Fruit fly (Drosophila melanogaster) whole organism, embryonic: ENCODE measurements around the gene Mec2.
A peak's percentile ranks its signal among the peaks of the same experiment; 100 is the strongest.

Source experiments
- Bdp1 ChIP-seq: fragments of 200-800 bp; sonication (Bioruptor generic); optimal IDR thresholded peaks from 3 replicates; lab custom pipeline; 2016; ENCODE audit warnings: missing biosample characterization, missing genetic modification characterization
- Bteb2 ChIP-seq: fragments of 200-800 bp; sonication (Bioruptor generic); optimal IDR thresholded peaks from 2 replicates; lab custom pipeline; 2016; ENCODE audit warnings: missing biosample characterization, missing genetic modification characterization
- CG1024 ChIP-seq: fragments of 200-800 bp; sonication (Bioruptor generic); IDR thresholded peaks from 2 replicates; pipeline ENCODE4 v1.3.6; 2022; ENCODE audit warnings: missing biosample characterization, missing genetic modification characterization
- CG12219 ChIP-seq: fragments of 200-800 bp; sonication (Bioruptor generic); optimal IDR thresholded peaks from 3 replicates; lab custom pipeline; 2018; ENCODE audit warnings: missing biosample characterization, mild to moderate bottlenecking, missing genetic modification characterization
- CG12299 ChIP-seq: fragments of 200-800 bp; sonication (Bioruptor generic); optimal IDR thresholded peaks from 2 replicates; lab custom pipeline; 2018; ENCODE audit warnings: missing biosample characterization, mild to moderate bottlenecking, missing genetic modification characterization
- CG13287 ChIP-seq: fragments of 200-800 bp; sonication (Bioruptor generic); IDR thresholded peaks from 2 replicates; pipeline ENCODE4 v1.3.6; 2022; ENCODE audit warnings: missing biosample characterization, missing genetic modification characterization; ENCODE audit not compliant: partially characterized antibody
- CG14050 ChIP-seq: fragments of 200-800 bp; sonication (Bioruptor generic); IDR thresholded peaks from 3 replicates; pipeline ENCODE4 v1.3.6; 2022; ENCODE audit warnings: missing biosample characterization, missing genetic modification characterization
- CG14667 ChIP-seq: fragments of 200-800 bp; sonication (Bioruptor generic); IDR thresholded peaks from 2 replicates; pipeline ENCODE4 v1.3.6; 2022; ENCODE audit warnings: missing biosample characterization, missing genetic modification characterization
- CG14710 ChIP-seq: fragments of 200-800 bp; sonication (Bioruptor generic); optimal IDR thresholded peaks from 3 replicates; lab custom pipeline; 2019; ENCODE audit warnings: missing biosample characterization, mild to moderate bottlenecking, missing genetic modification characterization, moderate library complexity
- CG15479 ChIP-seq: fragments of 200-800 bp; sonication (Bioruptor generic); optimal IDR thresholded peaks from 3 replicates; lab custom pipeline; 2019; ENCODE audit warnings: missing biosample characterization, mild to moderate bottlenecking, missing genetic modification characterization, moderate library complexity
- CG15601 ChIP-seq: fragments of 200-800 bp; sonication (Bioruptor generic); optimal IDR thresholded peaks from 3 replicates; lab custom pipeline; 2019; ENCODE audit warnings: missing biosample characterization, mild to moderate bottlenecking, missing genetic modification characterization, moderate library complexity
- CG17568 ChIP-seq: fragments of 200-800 bp; sonication (Bioruptor generic); optimal IDR thresholded peaks from 2 replicates; lab custom pipeline; 2018; ENCODE audit warnings: missing biosample characterization, mild to moderate bottlenecking, missing genetic modification characterization, moderate library complexity
- CG18262 ChIP-seq: fragments of 200-800 bp; optimal IDR thresholded peaks from 3 replicates; lab custom pipeline; 2019; ENCODE audit warnings: missing biosample characterization, mild to moderate bottlenecking, missing genetic modification characterization, moderate library complexity
- CG18599 ChIP-seq: fragments of 200-800 bp; sonication (Bioruptor generic); optimal IDR thresholded peaks from 3 replicates; lab custom pipeline; 2017; ENCODE audit warnings: missing biosample characterization, missing genetic modification characterization, mild to moderate bottlenecking, moderate library complexity, missing genetic modification reagents
- CG3281 ChIP-seq: fragments of 200-800 bp; sonication (Bioruptor generic); optimal IDR thresholded peaks from 3 replicates; lab custom pipeline; 2017; ENCODE audit warnings: missing biosample characterization, mild to moderate bottlenecking, missing genetic modification characterization
- CG33213 ChIP-seq: fragments of 200-800 bp; sonication (Bioruptor generic); optimal IDR thresholded peaks from 3 replicates; lab custom pipeline; 2016; ENCODE audit warnings: missing biosample characterization, missing genetic modification characterization
- CG34376 ChIP-seq: fragments of 200-800 bp; sonication (Bioruptor generic); optimal IDR thresholded peaks from 2 replicates; lab custom pipeline; 2018; ENCODE audit warnings: missing biosample characterization, mild to moderate bottlenecking, missing genetic modification characterization
- CG4360 ChIP-seq: fragments of 200-800 bp; sonication (Bioruptor generic); IDR thresholded peaks from 2 replicates; pipeline ENCODE4 v1.3.6; 2022; ENCODE audit warnings: missing biosample characterization, missing genetic modification characterization
- CG6254 ChIP-seq: fragments of 200-800 bp; sonication (Bioruptor generic); optimal IDR thresholded peaks from 3 replicates; lab custom pipeline; 2017; ENCODE audit warnings: mild to moderate bottlenecking, missing biosample characterization, missing genetic modification reagents, missing genetic modification characterization
- CG9817 ChIP-seq: fragments of 200-800 bp; sonication (Bioruptor generic); optimal IDR thresholded peaks from 2 replicates; lab custom pipeline; 2018; ENCODE audit warnings: missing biosample characterization, mild to moderate bottlenecking, missing genetic modification characterization, moderate library complexity
- CTCF ChIP-seq: fragments of 200-800 bp; sonication (Bioruptor generic); optimal IDR thresholded peaks from 2 replicates; lab custom pipeline; 2017; ENCODE audit warnings: missing biosample characterization, mild to moderate bottlenecking, missing genetic modification characterization, moderate library complexity
- Dip3 ChIP-seq: fragments of 200-800 bp; sonication (Bioruptor generic); optimal IDR thresholded peaks from 3 replicates; lab custom pipeline; 2016; ENCODE audit warnings: missing biosample characterization, missing genetic modification characterization
- Drgx ChIP-seq: fragments of 200-800 bp; sonication (Bioruptor generic); IDR thresholded peaks from 2 replicates; pipeline ENCODE4 v1.3.6; 2022; ENCODE audit warnings: missing biosample characterization, missing genetic modification characterization
- ERR ChIP-seq: fragments of 200-800 bp; sonication (Bioruptor generic); optimal IDR thresholded peaks from 2 replicates; lab custom pipeline; 2016; ENCODE audit warnings: missing biosample characterization, missing genetic modification characterization
- HHEX ChIP-seq: fragments of 200-800 bp; sonication (Bioruptor generic); optimal IDR thresholded peaks from 3 replicates; lab custom pipeline; 2017; ENCODE audit warnings: missing biosample characterization, mild to moderate bottlenecking, missing genetic modification characterization, missing genetic modification reagents
- Hey ChIP-seq: fragments of 200-800 bp; sonication (Bioruptor generic); optimal IDR thresholded peaks from 3 replicates; lab custom pipeline; 2018; ENCODE audit warnings: missing biosample characterization, mild to moderate bottlenecking, missing genetic modification characterization
- Hr39 ChIP-seq: fragments of >200 bp; optimal IDR thresholded peaks from 2 replicates; lab custom pipeline; 2017
- Hr78 ChIP-seq, 2 experiments: fragments of 200-800 bp in 1 of 2; fragments of >200 bp in 1 of 2; sonication (Bioruptor generic) in 1 of 2; optimal IDR thresholded peaks; 2 replicates each; lab custom pipeline; 2017 to 2019; ENCODE audit warnings: missing biosample characterization in 2 of 2, missing genetic modification characterization in 2 of 2, mild to moderate bottlenecking in 1 of 2, moderate library complexity in 1 of 2
- Opbp ChIP-seq: fragments of 200-800 bp; sonication (Bioruptor generic); IDR thresholded peaks from 3 replicates; pipeline ENCODE4 v1.3.6; 2022; ENCODE audit warnings: missing biosample characterization, missing genetic modification characterization; ENCODE audit not compliant: partially characterized antibody
- Six4 ChIP-seq: fragments of 200-800 bp; sonication (Bioruptor generic); optimal IDR thresholded peaks from 2 replicates; lab custom pipeline; 2016; ENCODE audit warnings: missing biosample characterization, missing genetic modification characterization
- Xrp1 ChIP-seq: fragments of 200-800 bp; sonication (Bioruptor generic); IDR thresholded peaks from 2 replicates; pipeline ENCODE4 v1.3.6; 2022; ENCODE audit warnings: missing biosample characterization, missing genetic modification characterization
- ash1 ChIP-seq: fragments of 200-800 bp; sonication (Bioruptor generic); optimal IDR thresholded peaks from 2 replicates; lab custom pipeline; 2018; ENCODE audit warnings: missing biosample characterization, mild to moderate bottlenecking, missing genetic modification characterization
- bab2 ChIP-seq: fragments of 200-800 bp; sonication (Bioruptor generic); optimal IDR thresholded peaks from 2 replicates; lab custom pipeline; 2016; ENCODE audit warnings: missing biosample characterization, missing genetic modification characterization
- chm ChIP-seq: fragments of 200-800 bp; sonication (Bioruptor generic); IDR thresholded peaks from 2 replicates; pipeline ENCODE4 v1.3.6; 2022; ENCODE audit warnings: missing biosample characterization, missing genetic modification characterization
- crp ChIP-seq, 2 experiments: fragments of 200-800 bp; sonication (Bioruptor generic); optimal IDR thresholded peaks; 2 replicates in 1 of 2; 3 replicates in 1 of 2; lab custom pipeline; 2017; ENCODE audit warnings: missing biosample characterization in 2 of 2, missing genetic modification characterization in 2 of 2, mild to moderate bottlenecking in 1 of 2, moderate library complexity in 1 of 2
- dati ChIP-seq: fragments of 200-800 bp; sonication (Bioruptor generic); IDR thresholded peaks from 2 replicates; pipeline ENCODE4 v1.3.6; 2022; ENCODE audit warnings: missing biosample characterization, missing genetic modification characterization
- emc ChIP-seq: fragments of 200-800 bp; sonication (Bioruptor generic); optimal IDR thresholded peaks from 2 replicates; lab custom pipeline; 2016; ENCODE audit warnings: missing biosample characterization, missing genetic modification characterization
- exex ChIP-seq: fragments of 200-800 bp; sonication (Bioruptor generic); optimal IDR thresholded peaks from 4 replicates; lab custom pipeline; 2018; ENCODE audit warnings: missing biosample characterization, mild to moderate bottlenecking, missing genetic modification characterization, moderate library complexity
- fd102C ChIP-seq: fragments of 200-800 bp; sonication (Bioruptor generic); optimal IDR thresholded peaks from 2 replicates; lab custom pipeline; 2018; ENCODE audit warnings: missing biosample characterization, mild to moderate bottlenecking, missing genetic modification characterization, moderate library complexity
- gsb ChIP-seq: fragments of 200-800 bp; sonication (Bioruptor generic); IDR thresholded peaks from 2 replicates; pipeline ENCODE4 v1.3.6; 2022; ENCODE audit warnings: missing biosample characterization, missing genetic modification characterization
- ham ChIP-seq: fragments of 200-800 bp; sonication (Bioruptor generic); IDR thresholded peaks from 2 replicates; pipeline ENCODE4 v1.3.6; 2022; ENCODE audit warnings: missing biosample characterization, missing genetic modification characterization
- jigr1 ChIP-seq: fragments of 200-800 bp; sonication (Bioruptor generic); IDR thresholded peaks from 3 replicates; pipeline ENCODE4 v1.3.6; 2022; ENCODE audit warnings: missing biosample characterization, missing genetic modification characterization
- knrl ChIP-seq: fragments of 200-800 bp; sonication (Bioruptor generic); IDR thresholded peaks from 3 replicates; pipeline ENCODE4 v1.3.6; 2022; ENCODE audit warnings: missing biosample characterization, missing genetic modification characterization; ENCODE audit not compliant: partially characterized antibody
- lab ChIP-seq: fragments of 200-800 bp; sonication (Bioruptor generic); optimal IDR thresholded peaks from 3 replicates; lab custom pipeline; 2017; ENCODE audit warnings: missing biosample characterization, missing genetic modification characterization, mild to moderate bottlenecking, moderate library complexity, missing genetic modification reagents
- luna ChIP-seq: fragments of 200-800 bp; sonication (Bioruptor generic); optimal IDR thresholded peaks from 2 replicates; lab custom pipeline; 2016; ENCODE audit warnings: missing biosample characterization, missing genetic modification characterization
- nerfin-2 ChIP-seq: fragments of 200-800 bp; sonication (Bioruptor generic); IDR thresholded peaks from 2 replicates; pipeline ENCODE4 v1.3.6; 2022; ENCODE audit warnings: missing biosample characterization, missing genetic modification characterization; ENCODE audit not compliant: partially characterized antibody
- odd ChIP-seq: fragments of 200-800 bp; sonication (Bioruptor generic); optimal IDR thresholded peaks from 2 replicates; lab custom pipeline; 2017; ENCODE audit warnings: missing biosample characterization, mild to moderate bottlenecking, missing genetic modification characterization
- peb ChIP-seq: fragments of 200-800 bp; sonication (Bioruptor generic); IDR thresholded peaks from 2 replicates; pipeline ENCODE4 v1.3.6; 2022; ENCODE audit warnings: missing biosample characterization, missing genetic modification characterization
- shn ChIP-seq: fragments of 200-800 bp; sonication (Bioruptor generic); optimal IDR thresholded peaks from 3 replicates; lab custom pipeline; 2016; ENCODE audit warnings: missing biosample characterization, missing genetic modification characterization
- ssp ChIP-seq: fragments of 200-800 bp; sonication (Bioruptor generic); IDR thresholded peaks from 2 replicates; pipeline ENCODE4 v1.3.6; 2022; ENCODE audit warnings: missing biosample characterization, missing genetic modification characterization
- yki ChIP-seq: fragments of >200 bp; optimal IDR thresholded peaks from 3 replicates; lab custom pipeline; 2018
- zf30C ChIP-seq: fragments of 200-800 bp; sonication (Bioruptor generic); optimal IDR thresholded peaks from 3 replicates; lab custom pipeline; 2018; ENCODE audit warnings: missing biosample characterization, mild to moderate bottlenecking, missing genetic modification characterization

The Mec2 gene

dm6 chrX:19154998-19155397 is 32.8 kb upstream of the Mec2 start (continued):
- TF ChIP-seq Bdp1 (peak; percentile 56), CG13287 (GFP tag; lab: Robert Waterston, UW) (no peak), ERR (GFP tag; lab: Kevin White, UChicago) (peak; percentile 43), Hey (tag; lab: Kevin White, UChicago) (no peak), emc (peak; percentile 38), CG12219 (peak; percentile 85), CG14667 (GFP tag; lab: Robert Waterston, UW) (peak; percentile 78), gsb (GFP tag; lab: Robert Waterston, UW) (no peak), exex (no peak), zf30C (peak; percentile 86), CG18599 (GFP tag; lab: Kevin White, UChicago) (peak; percentile 71), lab (GFP tag; lab: Kevin White, UChicago) (peak; percentile 73), Six4 (GFP tag; lab: Kevin White, UChicago) (peak; percentile 82), CTCF (GFP tag; lab: Kevin White, UChicago) (peak; percentile 3), ssp (peak; percentile 67), Xrp1 (GFP tag; lab: Robert Waterston, UW) (peak; percentile 97), knrl (GFP tag; lab: Robert Waterston, UW) (no peak), CG33213 (GFP tag; lab: Kevin White, UChicago) (peak; percentile 83), yki (lab: Kevin White, UChicago) (no peak), Dip3 (GFP tag; lab: Kevin White, UChicago) (peak; percentile 31), luna (no peak), Hr78 (GFP tag; optimal IDR thresholded peaks at IDR 0.05; lab: Kevin White, UChicago) (peak in 1 of 2 experiments; percentile 66), CG12299 (tag; lab: Kevin White, UChicago) (peak; percentile 8), ash1 (GFP tag; lab: Kevin White, UChicago) (no peak), CG18262 (tag; lab: Kevin White, UChicago) (peak; percentile 93), CG17568 (GFP tag; lab: Kevin White, UChicago) (peak; percentile 75), shn (GFP tag; lab: Kevin White, UChicago) (peak; percentile 71), CG14710 (tag; lab: Kevin White, UChicago) (peak; percentile 93), CG14050 (GFP tag; lab: Robert Waterston, UW) (peak; percentile 55; the same call in 1 of the 3 replicates), CG15479 (GFP tag; lab: Kevin White, UChicago) (peak; percentile 16), Bteb2 (GFP tag; lab: Kevin White, UChicago) (peak; percentile 29), CG9817 (peak; percentile 35), CG3281 (GFP tag; lab: Kevin White, UChicago) (peak; percentile 8), jigr1 (GFP tag; lab: Robert Waterston, UW) (peak; percentile 62), crp (GFP tag; optimal IDR thresholded peaks at IDR 0.05; lab: Kevin White, UChicago) (peak in 1 of 2 experiments; percentile 29), peb (peak; percentile 84), CG6254 (GFP tag; lab: Kevin White, UChicago) (peak; percentile 91), CG34376 (GFP tag; lab: Kevin White, UChicago) (no peak), chm (GFP tag; lab: Robert Waterston, UW) (peak; percentile 93), CG15601 (tag; lab: Kevin White, UChicago) (peak; percentile 90), CG4360 (peak; percentile 56), Hr39 (lab: Kevin White, UChicago) (no peak), odd (peak; percentile 63), bab2 (GFP tag; lab: Kevin White, UChicago) (peak; percentile 94), fd102C (GFP tag; lab: Kevin White, UChicago) (peak; percentile 84), HHEX (peak; percentile 72), CG1024 (GFP tag; lab: Robert Waterston, UW) (peak; percentile 87), Opbp (GFP tag; lab: Robert Waterston, UW) (no peak), ham (GFP tag; lab: Robert Waterston, UW) (no peak), nerfin-2 (GFP tag; lab: Robert Waterston, UW) (no peak), Drgx (GFP tag; lab: Robert Waterston, UW) (peak; percentile 93), dati (GFP tag; lab: Robert Waterston, UW) (peak; percentile 72)
